Worm (Caenorhabditis elegans): ENCODE results near the gene snpc-3.4.

- TF ChIP-seq tbx-11 (GFP tag; IDR thresholded peaks at IDR 0.05): no peak
- no peak for TF ChIP-seq scrt-1 (GFP tag; IDR thresholded peaks at IDR 0.05)
- TF ChIP-seq tbx-37 (GFP tag; conservative IDR thresholded peaks at IDR 0.05): no peak
- no peak for TF ChIP-seq hnd-1 (tag; optimal IDR thresholded peaks at IDR 0.05)
- TF ChIP-seq ets-7 (tag; optimal IDR thresholded peaks at IDR 0.05): no peak
- TF ChIP-seq ama-1 (optimal IDR thresholded peaks at IDR 0.05): no peak
- no peak for TF ChIP-seq flt-1 (GFP tag; IDR thresholded peaks at IDR 0.05)
- no peak for TF ChIP-seq hmg-4 (GFP tag; optimal IDR thresholded peaks at IDR 0.05)
- no peak for TF ChIP-seq ceh-13 (GFP tag; optimal IDR thresholded peaks at IDR 0.05)
- TF ChIP-seq pes-1 (GFP tag; IDR thresholded peaks at IDR 0.05): no peak
- TF ChIP-seq sea-1 (GFP tag; conservative IDR thresholded peaks at IDR 0.05): no peak
- no peak for TF ChIP-seq aly-1 (tag; optimal IDR thresholded peaks at IDR 0.05)
- TF ChIP-seq ceh-36 (tag; optimal IDR thresholded peaks at IDR 0.05): no peak
Measured at ce11 chrIII:3970395-3970794, 49.4 kb upstream of the snpc-3.4 start.

Measured in whole organism, early embryonic.